Fruit fly (Drosophila melanogaster): ENCODE results near the gene Pitslre.

Pitslre gene

DNA sequence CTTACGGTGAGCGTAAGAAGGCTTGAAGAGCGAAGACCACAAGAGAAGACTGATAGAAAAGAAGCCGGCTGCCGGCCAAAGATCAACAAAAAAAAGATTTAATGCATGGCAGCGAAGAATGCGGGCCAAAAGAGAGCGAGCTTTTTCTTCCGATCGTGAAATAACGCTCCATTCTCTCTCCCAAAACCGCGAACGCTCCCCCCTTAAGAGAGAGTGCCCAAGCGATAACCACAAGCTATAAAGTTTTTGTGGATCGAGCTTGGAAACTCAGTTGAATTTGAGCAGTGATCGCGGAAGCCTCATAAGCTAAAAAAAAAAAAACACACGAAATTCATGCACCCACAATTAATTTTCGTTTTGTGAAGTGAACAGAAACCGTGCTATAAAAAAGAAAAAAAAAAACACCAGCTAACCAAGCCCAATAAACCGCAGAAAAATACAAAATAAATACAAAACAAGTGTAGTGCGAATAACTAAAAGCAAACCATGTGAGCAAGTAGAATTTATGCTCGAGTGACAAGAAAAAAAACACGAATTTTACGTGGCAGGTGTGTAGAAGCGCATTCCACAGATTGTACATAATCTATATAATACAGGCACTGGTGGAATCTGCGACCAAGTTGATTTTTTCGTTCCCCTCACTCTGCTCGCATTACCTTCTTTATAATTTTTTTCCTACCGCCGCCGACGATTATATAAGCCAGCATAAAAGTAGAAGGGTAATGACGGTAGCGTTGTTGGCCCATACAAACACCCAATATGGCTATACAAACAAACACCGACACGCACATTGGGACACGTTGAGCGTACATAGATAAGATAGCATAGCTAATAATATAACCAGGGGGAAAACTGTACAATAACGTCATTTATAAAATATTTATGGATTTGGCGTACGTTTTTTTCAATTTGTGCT lies 40.7 kb upstream of the Pitslre start, which contains the start of gene CG13252 (continued):
- TF ChIP-seq NfI (GFP tag; optimal IDR thresholded peaks at IDR 0.05) (peak; percentile 21), slou (GFP tag; optimal IDR thresholded peaks at IDR 0.05) (no peak), h (optimal IDR thresholded peaks at IDR 0.05) (no peak), vfl (GFP tag; optimal IDR thresholded peaks at IDR 0.05) (no peak), Camta (GFP tag; optimal IDR thresholded peaks at IDR 0.05) (no peak), H2.0 (GFP tag; IDR thresholded peaks at IDR 0.05) (no peak), CG3838 (GFP tag; optimal IDR thresholded peaks at IDR 0.05) (no peak), lov (optimal IDR thresholded peaks at IDR 0.05) (no peak), lov (GFP tag; IDR thresholded peaks at IDR 0.05) (no peak), unc-4 (GFP tag; IDR thresholded peaks at IDR 0.05; ENCODE audit: partially characterized antibody) (no peak), sim (GFP tag; IDR thresholded peaks at IDR 0.05) (no peak), CG10147 (GFP tag; optimal IDR thresholded peaks at IDR 0.05) (no peak), CG5180 (GFP tag; optimal IDR thresholded peaks at IDR 0.05) (no peak), Hmx (GFP tag; optimal IDR thresholded peaks at IDR 0.05) (no peak), prd (optimal IDR thresholded peaks at IDR 0.05) (no peak), prd (GFP tag; IDR thresholded peaks at IDR 0.05) (no peak), Deaf1 (tag; optimal IDR thresholded peaks at IDR 0.05) (peak; percentile 27), CG12659 (GFP tag; optimal IDR thresholded peaks at IDR 0.05) (no peak), CG10565 (GFP tag; optimal IDR thresholded peaks at IDR 0.05) (no peak), nerfin-2 (GFP tag; IDR thresholded peaks at IDR 0.05; ENCODE audit: partially characterized antibody) (no peak), az2 (GFP tag; optimal IDR thresholded peaks at IDR 0.05) (no peak), CG10979 (tag; optimal IDR thresholded peaks at IDR 0.05) (no peak), pho (GFP tag; optimal IDR thresholded peaks at IDR 0.05) (no peak), fru (optimal IDR thresholded peaks at IDR 0.05) (no peak), yki (optimal IDR thresholded peaks at IDR 0.05) (peak; percentile 39), CG8281 (tag; optimal IDR thresholded peaks at IDR 0.05) (peak; percentile 8), CG1832 (GFP tag; optimal IDR thresholded peaks at IDR 0.05) (no peak), CG11093 (GFP tag; IDR thresholded peaks at IDR 0.05) (no peak), abd-A (tag; optimal IDR thresholded peaks at IDR 0.05) (no peak), Hsf (GFP tag; optimal IDR thresholded peaks at IDR 0.05) (peak; percentile 10), ken (GFP tag; IDR thresholded peaks at IDR 0.05) (no peak), CG13624 (GFP tag; optimal IDR thresholded peaks at IDR 0.05) (no peak), dmrt99B (tag; optimal IDR thresholded peaks at IDR 0.05) (peak; percentile 27), CG30403 (GFP tag; optimal IDR thresholded peaks at IDR 0.05) (no peak), Aef1 (GFP tag; IDR thresholded peaks at IDR 0.05) (no peak), gce (GFP tag; IDR thresholded peaks at IDR 0.05) (no peak), emc (GFP tag; optimal IDR thresholded peaks at IDR 0.05) (no peak), Fer1 (GFP tag; optimal IDR thresholded peaks at IDR 0.05) (peak; percentile 4), CG16779 (GFP tag; IDR thresholded peaks at IDR 0.05) (no peak), MBD-R2 (GFP tag; IDR thresholded peaks at IDR 0.05) (no peak), tll (GFP tag; optimal IDR thresholded peaks at IDR 0.05) (no peak), tap (tag; optimal IDR thresholded peaks at IDR 0.05) (peak; percentile 18), toy (GFP tag; IDR thresholded peaks at IDR 0.05) (no peak), CG2712 (tag; optimal IDR thresholded peaks at IDR 0.05) (no peak), CG3995 (GFP tag; optimal IDR thresholded peaks at IDR 0.05) (no peak), cato (GFP tag; optimal IDR thresholded peaks at IDR 0.05; ENCODE audit: borderline replicate concordance) (no peak), CG4820 (GFP tag; optimal IDR thresholded peaks at IDR 0.05) (no peak), CG10321 (GFP tag; IDR thresholded peaks at IDR 0.05) (no peak), aop (GFP tag; IDR thresholded peaks at IDR 0.05) (no peak), CG11247 (GFP tag; IDR thresholded peaks at IDR 0.05) (no peak), E2f2 (GFP tag; IDR thresholded peaks at IDR 0.05) (no peak), Drgx (GFP tag; IDR thresholded peaks at IDR 0.05) (no peak)

Measured in whole organism, embryonic.